Fruit fly (Drosophila melanogaster) whole organism, embryonic: Measurements from ENCODE around the gene TpnC25D.

Experiments
- Aef1 ChIP-seq: fragments of 200-800 bp; sonication (Bioruptor generic); IDR thresholded peaks from 3 replicates; pipeline ENCODE4 v1.3.6; 2022; ENCODE audit warnings: missing biosample characterization, missing genetic modification characterization
- B-H1 ChIP-seq: fragments of 200-800 bp; sonication (Bioruptor generic); IDR thresholded peaks from 3 replicates; pipeline ENCODE4 v1.3.6; 2022; ENCODE audit warnings: missing biosample characterization, missing genetic modification characterization
- BtbVII ChIP-seq: fragments of 200-800 bp; sonication (Bioruptor generic); optimal IDR thresholded peaks from 3 replicates; lab custom pipeline; 2017; ENCODE audit warnings: missing biosample characterization, mild to moderate bottlenecking, missing genetic modification characterization
- CG10274 ChIP-seq: fragments of 200-800 bp; sonication (Bioruptor generic); optimal IDR thresholded peaks from 3 replicates; lab custom pipeline; 2017; ENCODE audit warnings: missing biosample characterization, mild to moderate bottlenecking, missing genetic modification characterization
- CG10959 ChIP-seq: fragments of 200-800 bp; sonication (Bioruptor generic); IDR thresholded peaks from 2 replicates; pipeline ENCODE4 v1.3.6; 2022; ENCODE audit warnings: missing biosample characterization, missing genetic modification characterization
- CG11504 ChIP-seq: fragments of 200-800 bp; sonication (Bioruptor generic); optimal IDR thresholded peaks from 3 replicates; lab custom pipeline; 2019; ENCODE audit warnings: missing biosample characterization, mild to moderate bottlenecking, missing genetic modification characterization, moderate library complexity
- CG11695 ChIP-seq: fragments of 200-800 bp; sonication (Bioruptor generic); IDR thresholded peaks from 3 replicates; pipeline ENCODE4 v1.3.6; 2022; ENCODE audit warnings: missing biosample characterization, missing genetic modification characterization
- CG13296 ChIP-seq: fragments of 200-800 bp; sonication (Bioruptor generic); optimal IDR thresholded peaks from 3 replicates; lab custom pipeline; 2018; ENCODE audit warnings: missing biosample characterization, mild to moderate bottlenecking, missing genetic modification characterization
- CG14965 ChIP-seq: fragments of 200-800 bp; sonication (Bioruptor generic); optimal IDR thresholded peaks from 2 replicates; lab custom pipeline; 2016; ENCODE audit warnings: missing biosample characterization, missing genetic modification characterization, borderline replicate concordance
- CG1529 ChIP-seq: fragments of 200-800 bp; sonication (Bioruptor generic); optimal IDR thresholded peaks from 3 replicates; lab custom pipeline; 2018; ENCODE audit warnings: missing biosample characterization, missing genetic modification characterization
- CG17328 ChIP-seq: fragments of 200-800 bp; sonication (Bioruptor generic); IDR thresholded peaks from 2 replicates; pipeline ENCODE4 v1.3.6; 2022; ENCODE audit warnings: missing biosample characterization, missing genetic modification characterization
- CG17385 ChIP-seq: fragments of 200-800 bp; sonication (Bioruptor generic); optimal IDR thresholded peaks from 3 replicates; lab custom pipeline; 2018; ENCODE audit warnings: missing biosample characterization, mild to moderate bottlenecking, missing genetic modification characterization
- CG17912 ChIP-seq: fragments of 200-800 bp; sonication (Bioruptor generic); optimal IDR thresholded peaks from 2 replicates; lab custom pipeline; 2018; ENCODE audit warnings: missing biosample characterization, mild to moderate bottlenecking, missing genetic modification characterization
- CG31224 ChIP-seq: fragments of 200-800 bp; sonication (Bioruptor generic); IDR thresholded peaks from 2 replicates; pipeline ENCODE4 v1.3.6; 2022; ENCODE audit warnings: missing biosample characterization, missing genetic modification characterization
- CG34376 ChIP-seq: fragments of 200-800 bp; sonication (Bioruptor generic); optimal IDR thresholded peaks from 2 replicates; lab custom pipeline; 2018; ENCODE audit warnings: missing biosample characterization, mild to moderate bottlenecking, missing genetic modification characterization
- CG4282 ChIP-seq: fragments of 200-800 bp; sonication (Bioruptor generic); optimal IDR thresholded peaks from 2 replicates; lab custom pipeline; 2016; ENCODE audit warnings: missing biosample characterization, missing genetic modification characterization
- CG5953 ChIP-seq: fragments of 200-800 bp; sonication (Bioruptor generic); IDR thresholded peaks from 2 replicates; pipeline ENCODE4 v1.3.6; 2022; ENCODE audit warnings: missing biosample characterization, missing genetic modification characterization
- CG6254 ChIP-seq: fragments of 200-800 bp; sonication (Bioruptor generic); optimal IDR thresholded peaks from 3 replicates; lab custom pipeline; 2017; ENCODE audit warnings: mild to moderate bottlenecking, missing biosample characterization, missing genetic modification reagents, missing genetic modification characterization
- CG8359 ChIP-seq: fragments of 200-800 bp; sonication (Bioruptor generic); optimal IDR thresholded peaks from 2 replicates; lab custom pipeline; 2017; ENCODE audit warnings: missing biosample characterization, mild to moderate bottlenecking, missing genetic modification characterization, borderline replicate concordance
- CG8478 ChIP-seq: fragments of >200 bp; optimal IDR thresholded peaks from 2 replicates; lab custom pipeline; 2018
- CG8924 ChIP-seq: fragments of 200-800 bp; optimal IDR thresholded peaks from 3 replicates; lab custom pipeline; 2019; ENCODE audit warnings: missing biosample characterization, mild to moderate bottlenecking, missing genetic modification characterization, moderate library complexity
- Dip2 ChIP-seq: fragments of 200-800 bp; sonication (Bioruptor generic); IDR thresholded peaks from 2 replicates; pipeline ENCODE4 v1.3.6; 2022; ENCODE audit warnings: missing biosample characterization, missing genetic modification characterization
- H15 ChIP-seq: fragments of 200-800 bp; sonication (Bioruptor generic); IDR thresholded peaks from 3 replicates; pipeline ENCODE4 v1.3.6; 2022; ENCODE audit warnings: missing biosample characterization, missing genetic modification characterization
- H2.0 ChIP-seq: fragments of 200-800 bp; sonication (Bioruptor generic); IDR thresholded peaks from 2 replicates; pipeline ENCODE4 v1.3.6; 2022; ENCODE audit warnings: missing biosample characterization, missing genetic modification characterization
- HHEX ChIP-seq: fragments of 200-800 bp; sonication (Bioruptor generic); optimal IDR thresholded peaks from 3 replicates; lab custom pipeline; 2017; ENCODE audit warnings: missing biosample characterization, mild to moderate bottlenecking, missing genetic modification characterization, missing genetic modification reagents
- Hr39 ChIP-seq: fragments of >200 bp; optimal IDR thresholded peaks from 2 replicates; lab custom pipeline; 2017
- Hsf ChIP-seq: fragments of 200-800 bp; sonication (Bioruptor generic); optimal IDR thresholded peaks from 3 replicates; lab custom pipeline; 2016; ENCODE audit warnings: missing biosample characterization, missing genetic modification characterization
- MTF-1 ChIP-seq: fragments of 200-800 bp; sonication (Bioruptor generic); optimal IDR thresholded peaks from 2 replicates; lab custom pipeline; 2018; ENCODE audit warnings: missing biosample characterization, mild to moderate bottlenecking, missing genetic modification characterization, borderline replicate concordance
- Max ChIP-seq: fragments of 200-800 bp; sonication (Bioruptor generic); optimal IDR thresholded peaks from 2 replicates; lab custom pipeline; 2016; ENCODE audit warnings: missing biosample characterization, mild to moderate bottlenecking, missing genetic modification characterization
- Meics ChIP-seq: fragments of 200-800 bp; sonication (Bioruptor generic); optimal IDR thresholded peaks from 2 replicates; lab custom pipeline; 2017; ENCODE audit warnings: missing biosample characterization, mild to moderate bottlenecking, missing genetic modification characterization
- Neu2 ChIP-seq: fragments of 200-800 bp; sonication (Bioruptor generic); optimal IDR thresholded peaks from 3 replicates; lab custom pipeline; 2016; ENCODE audit warnings: missing biosample characterization, missing genetic modification characterization, borderline replicate concordance
- Stat92E ChIP-seq, 3 experiments: fragments of >200 bp in 2 of 3; fragments of 200-800 bp in 1 of 3; sonication (Bioruptor generic) in 1 of 3; optimal IDR thresholded peaks; 2 replicates each; lab custom pipeline; 2017 to 2019; ENCODE audit warnings: missing biosample characterization in 3 of 3, missing genetic modification characterization in 3 of 3, mild to moderate bottlenecking in 1 of 3, moderate library complexity in 1 of 3
- Trl ChIP-seq, 3 experiments: fragments of >200 bp in 2 of 3; fragments of 200-800 bp in 1 of 3; sonication (Bioruptor generic) in 1 of 3; optimal IDR thresholded peaks; 2 replicates in 1 of 3; 3 replicates in 2 of 3; lab custom pipeline; 2016 to 2017; ENCODE audit warnings: missing biosample characterization in 1 of 3, missing genetic modification characterization in 1 of 3
- cad ChIP-seq: fragments of >200 bp; optimal IDR thresholded peaks from 2 replicates; lab custom pipeline; 2017; ENCODE audit warnings: missing biosample characterization, missing genetic modification characterization
- dmrt11E ChIP-seq: fragments of 200-800 bp; sonication (Bioruptor generic); optimal IDR thresholded peaks from 3 replicates; lab custom pipeline; 2018; ENCODE audit warnings: missing biosample characterization, mild to moderate bottlenecking, missing genetic modification characterization, moderate library complexity
- fru ChIP-seq: fragments of >200 bp; optimal IDR thresholded peaks from 2 replicates; lab custom pipeline; 2017
- gce ChIP-seq: fragments of 200-800 bp; sonication (Bioruptor generic); IDR thresholded peaks from 3 replicates; pipeline ENCODE4 v1.3.6; 2022; ENCODE audit warnings: missing biosample characterization, missing genetic modification characterization
- gcm ChIP-seq: fragments of 200-800 bp; sonication (Bioruptor generic); optimal IDR thresholded peaks from 2 replicates; lab custom pipeline; 2019; ENCODE audit warnings: missing biosample characterization, mild to moderate bottlenecking, missing genetic modification characterization, moderate library complexity
- grn ChIP-seq: fragments of 200-800 bp; sonication (Bioruptor generic); optimal IDR thresholded peaks from 3 replicates; lab custom pipeline; 2017; ENCODE audit warnings: missing biosample characterization, missing genetic modification characterization
- kni ChIP-seq: fragments of 200-800 bp; sonication (Bioruptor generic); optimal IDR thresholded peaks from 3 replicates; lab custom pipeline; 2017; ENCODE audit warnings: mild to moderate bottlenecking, missing biosample characterization, missing genetic modification reagents, missing genetic modification characterization
- nom ChIP-seq: fragments of 200-800 bp; sonication (Bioruptor generic); optimal IDR thresholded peaks from 2 replicates; lab custom pipeline; 2017; ENCODE audit warnings: missing biosample characterization, missing genetic modification characterization, mild to moderate bottlenecking, moderate library complexity, missing genetic modification reagents
- oc ChIP-seq: fragments of 200-800 bp; sonication (Bioruptor generic); optimal IDR thresholded peaks from 2 replicates; lab custom pipeline; 2018; ENCODE audit warnings: missing biosample characterization, mild to moderate bottlenecking, missing genetic modification characterization, moderate library complexity
- odd ChIP-seq: fragments of 200-800 bp; sonication (Bioruptor generic); optimal IDR thresholded peaks from 2 replicates; lab custom pipeline; 2017; ENCODE audit warnings: missing biosample characterization, mild to moderate bottlenecking, missing genetic modification characterization
- org-1 ChIP-seq: fragments of 200-800 bp; sonication (Bioruptor generic); optimal IDR thresholded peaks from 2 replicates; lab custom pipeline; 2017; ENCODE audit warnings: missing biosample characterization, missing genetic modification characterization
- psq ChIP-seq: fragments of 200-800 bp; sonication (Bioruptor generic); optimal IDR thresholded peaks from 2 replicates; lab custom pipeline; 2017; ENCODE audit warnings: missing biosample characterization, missing genetic modification characterization
- sima ChIP-seq: fragments of 200-800 bp; sonication (Bioruptor generic); optimal IDR thresholded peaks from 2 replicates; lab custom pipeline; 2016; ENCODE audit warnings: missing biosample characterization, missing genetic modification characterization
- slou ChIP-seq: fragments of 200-800 bp; sonication (Bioruptor generic); optimal IDR thresholded peaks from 3 replicates; lab custom pipeline; 2016; ENCODE audit warnings: missing biosample characterization, missing genetic modification characterization
- tll ChIP-seq, 2 experiments: fragments of 200-800 bp in 1 of 2; fragments of >200 bp in 1 of 2; sonication (Bioruptor generic) in 1 of 2; optimal IDR thresholded peaks; 2 replicates each; lab custom pipeline; 2017 to 2019; ENCODE audit warnings: missing biosample characterization in 2 of 2, missing genetic modification characterization in 2 of 2, mild to moderate bottlenecking in 1 of 2, moderate library complexity in 1 of 2
- tx ChIP-seq: fragments of 200-800 bp; sonication (Bioruptor generic); optimal IDR thresholded peaks from 2 replicates; lab custom pipeline; 2016; ENCODE audit warnings: missing biosample characterization, missing genetic modification characterization
- zen2 ChIP-seq: fragments of 200-800 bp; sonication (Bioruptor generic); IDR thresholded peaks from 3 replicates; pipeline ENCODE4 v1.3.6; 2022; ENCODE audit warnings: missing biosample characterization, missing genetic modification characterization; ENCODE audit not compliant: partially characterized antibody

Gene TpnC25D

DNA sequence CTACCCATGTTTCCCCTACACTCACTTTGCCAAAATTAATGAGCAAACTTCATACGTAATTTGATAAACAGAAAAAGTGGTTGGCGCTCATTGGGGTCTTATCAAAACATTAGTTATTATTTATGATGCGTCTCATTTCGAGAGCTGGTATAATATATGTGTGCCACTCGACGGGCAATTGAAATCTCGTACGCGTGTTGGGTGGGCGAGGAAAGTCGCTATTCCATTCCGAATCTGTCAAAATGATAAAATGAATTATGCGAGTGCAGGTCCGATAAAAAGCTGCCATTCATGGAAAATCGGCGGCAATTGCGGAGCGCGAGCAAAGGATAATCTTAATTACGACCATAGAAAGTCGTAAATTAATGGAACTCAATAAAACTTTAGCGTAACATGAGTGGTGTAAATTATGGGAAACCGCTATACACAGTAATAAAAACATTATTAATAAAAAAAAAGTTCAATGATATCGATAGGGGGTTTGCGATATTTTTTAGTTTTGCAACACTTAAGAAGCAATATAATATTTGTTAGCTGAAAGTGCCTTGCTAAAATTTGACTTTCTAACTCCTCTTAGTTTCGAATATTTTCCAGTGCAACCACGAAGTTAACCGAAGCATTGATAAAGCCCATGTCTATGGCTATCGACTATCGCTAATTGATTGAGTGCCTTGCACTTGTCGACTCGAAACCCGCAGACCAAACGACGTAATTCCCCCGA is 25.9 kb downstream of the TpnC25D start (continued):
- TF ChIP-seq CG17385 (GFP tag; lab: Kevin White, UChicago) = peak; percentile 21
- no peak for TF ChIP-seq CG8359
- no peak for TF ChIP-seq CG8924 (tag; lab: Kevin White, UChicago)
- TF ChIP-seq CG4282 (GFP tag; lab: Kevin White, UChicago) = no peak
- TF ChIP-seq Neu2 = no peak
- TF ChIP-seq cad = no peak
- no peak for TF ChIP-seq nom (GFP tag; lab: Kevin White, UChicago)
- no peak for TF ChIP-seq CG10274 (GFP tag; lab: Kevin White, UChicago)
- TF ChIP-seq CG6254 (GFP tag; lab: Kevin White, UChicago) = peak; percentile 1
- TF ChIP-seq Hsf (GFP tag; lab: Kevin White, UChicago) = no peak
- TF ChIP-seq CG10959 (GFP tag; lab: Robert Waterston, UW) = no peak
- TF ChIP-seq HHEX (GFP tag; lab: Kevin White, UChicago) = no peak
- TF ChIP-seq CG11695 (GFP tag; lab: Robert Waterston, UW) = no peak
- no peak for TF ChIP-seq BtbVII (GFP tag; lab: Kevin White, UChicago)
- no peak for TF ChIP-seq dmrt11E (tag; lab: Kevin White, UChicago)
- TF ChIP-seq odd (GFP tag; lab: Kevin White, UChicago) = no peak
- peak; percentile 21; the same call in 1 of the 2 replicates for TF ChIP-seq H2.0
- no peak for TF ChIP-seq kni (GFP tag; lab: Kevin White, UChicago)
- TF ChIP-seq Meics = no peak
- TF ChIP-seq CG1529 (GFP tag; lab: Kevin White, UChicago) = no peak
- no peak for TF ChIP-seq org-1 (GFP tag; lab: Kevin White, UChicago)
- TF ChIP-seq fru = no peak
- no peak for TF ChIP-seq tx (GFP tag; lab: Kevin White, UChicago)
- TF ChIP-seq gcm (GFP tag; lab: Kevin White, UChicago) = no peak
- no peak for TF ChIP-seq Max
- no peak for TF ChIP-seq slou
- TF ChIP-seq Dip2 = no peak
- no peak for TF ChIP-seq psq (GFP tag; lab: Kevin White, UChicago)
- TF ChIP-seq CG31224 (GFP tag; lab: Robert Waterston, UW) = no peak
- TF ChIP-seq oc (tag; lab: Kevin White, UChicago) = no peak
- TF ChIP-seq CG13296 (GFP tag; lab: Kevin White, UChicago) = peak; percentile 17
- TF ChIP-seq CG11504 = peak; percentile 41
- no peak for TF ChIP-seq MTF-1 (GFP tag; lab: Kevin White, UChicago)
- no peak for TF ChIP-seq tll (GFP tag; optimal IDR thresholded peaks at IDR 0.05; lab: Kevin White, UChicago)
- no peak for TF ChIP-seq CG14965
- peak; percentile 11; the same call in 1 of the 3 replicates for TF ChIP-seq B-H1 (GFP tag; lab: Robert Waterston, UW)
- TF ChIP-seq CG17912 (GFP tag; lab: Kevin White, UChicago) = no peak
- no peak for TF ChIP-seq Hr39
- TF ChIP-seq Stat92E (GFP tag; optimal IDR thresholded peaks at IDR 0.05; lab: Kevin White, UChicago) = no peak
- TF ChIP-seq zen2 = no peak
- TF ChIP-seq CG17328 (GFP tag; lab: Robert Waterston, UW) = no peak
- peak; percentile 43; the same call in 1 of the 3 replicates for TF ChIP-seq H15 (GFP tag; lab: Robert Waterston, UW)
- TF ChIP-seq Trl (optimal IDR thresholded peaks at IDR 0.05; lab: Kevin White, UChicago) = no peak
- no peak for TF ChIP-seq Trl (GFP tag; optimal IDR thresholded peaks at IDR 0.05; lab: Kevin White, UChicago)
- TF ChIP-seq CG8478 (lab: Kevin White, UChicago) = no peak
- TF ChIP-seq CG5953 = no peak
- no peak for TF ChIP-seq Aef1 (GFP tag; lab: Robert Waterston, UW)
- TF ChIP-seq gce (GFP tag; lab: Robert Waterston, UW) = no peak
- peak; percentile 47 for TF ChIP-seq CG34376
- no peak for TF ChIP-seq grn
- no peak for TF ChIP-seq sima (GFP tag; lab: Kevin White, UChicago)
